Fruit fly (Drosophila melanogaster): ENCODE results near the gene CG17726.

The CG17726 gene

dm6 chr3R:11243057-11243740, 16.6 kb downstream of the CG17726 start (continued):
- TF ChIP-seq otp (GFP tag; IDR thresholded peaks at IDR 0.05) (no peak), fu2 (GFP tag; optimal IDR thresholded peaks at IDR 0.05) (no peak), chn (GFP tag; optimal IDR thresholded peaks at IDR 0.05) (no peak), CG12219 (GFP tag; optimal IDR thresholded peaks at IDR 0.05) (no peak), ATbp (GFP tag; optimal IDR thresholded peaks at IDR 0.05) (no peak), dimm (GFP tag; IDR thresholded peaks at IDR 0.05) (no peak), caup (GFP tag; optimal IDR thresholded peaks at IDR 0.05; ENCODE audit: severe bottlenecking) (peak; percentile 22), dysf (GFP tag; IDR thresholded peaks at IDR 0.05) (peak; percentile 57; the same call in 2 of the 3 replicates), Drgx (GFP tag; IDR thresholded peaks at IDR 0.05) (no peak), CG31441 (GFP tag; IDR thresholded peaks at IDR 0.05) (peak; percentile 76), CG16863 (GFP tag; optimal IDR thresholded peaks at IDR 0.05) (no peak), CG10321 (GFP tag; IDR thresholded peaks at IDR 0.05) (no peak), CG15269 (tag; optimal IDR thresholded peaks at IDR 0.05) (no peak), Chrac-16 (GFP tag; optimal IDR thresholded peaks at IDR 0.05) (no peak), CG13894 (tag; optimal IDR thresholded peaks at IDR 0.05) (no peak), Dref (GFP tag; IDR thresholded peaks at IDR 0.05) (no peak), CG4617 (GFP tag; optimal IDR thresholded peaks at IDR 0.05; ENCODE audit: borderline replicate concordance) (no peak), Hr51 (GFP tag; optimal IDR thresholded peaks at IDR 0.05) (no peak), CG18011 (GFP tag; optimal IDR thresholded peaks at IDR 0.05) (no peak), CG10274 (GFP tag; optimal IDR thresholded peaks at IDR 0.05) (no peak), CG11695 (GFP tag; IDR thresholded peaks at IDR 0.05) (no peak), CrebB (tag; optimal IDR thresholded peaks at IDR 0.05) (no peak), CG32767 (GFP tag; IDR thresholded peaks at IDR 0.05) (no peak), dmrt11E (tag; optimal IDR thresholded peaks at IDR 0.05) (no peak), ind (GFP tag; optimal IDR thresholded peaks at IDR 0.05) (peak; percentile 25), NC2β (GFP tag; optimal IDR thresholded peaks at IDR 0.05) (no peak), CG11504 (tag; optimal IDR thresholded peaks at IDR 0.05) (no peak), CG11456 (GFP tag; IDR thresholded peaks at IDR 0.05) (no peak), CG1603 (tag; optimal IDR thresholded peaks at IDR 0.05) (no peak), schlank (tag; optimal IDR thresholded peaks at IDR 0.05) (no peak), NfI (GFP tag; optimal IDR thresholded peaks at IDR 0.05) (no peak), CG11723 (GFP tag; optimal IDR thresholded peaks at IDR 0.05) (no peak), CG1529 (GFP tag; optimal IDR thresholded peaks at IDR 0.05) (no peak), CG14441 (GFP tag; IDR thresholded peaks at IDR 0.05) (no peak), CG12769 (tag; optimal IDR thresholded peaks at IDR 0.05) (peak; percentile 72), pan (optimal IDR thresholded peaks at IDR 0.05) (no peak), pan (GFP tag; optimal IDR thresholded peaks at IDR 0.05 in 1 of 2, IDR thresholded peaks at IDR 0.05 in 1 of 2) (no peak), Optix (GFP tag; IDR thresholded peaks at IDR 0.05) (no peak), cas (GFP tag; IDR thresholded peaks at IDR 0.05) (no peak), Dip3 (GFP tag; optimal IDR thresholded peaks at IDR 0.05) (no peak), lab (GFP tag; optimal IDR thresholded peaks at IDR 0.05) (peak; percentile 77), tap (tag; optimal IDR thresholded peaks at IDR 0.05) (no peak), Bgb (GFP tag; IDR thresholded peaks at IDR 0.05; ENCODE audit: partially characterized antibody) (no peak), sisA (GFP tag; IDR thresholded peaks at IDR 0.05) (no peak), slbo (GFP tag; IDR thresholded peaks at IDR 0.05) (0 out of 2 replicates have a peak, but pooled peaks have one; percentile 5), CG17568 (GFP tag; optimal IDR thresholded peaks at IDR 0.05) (no peak), CG2199 (GFP tag; IDR thresholded peaks at IDR 0.05) (no peak), CG2678 (tag; optimal IDR thresholded peaks at IDR 0.05) (peak; percentile 73), Mrtf (GFP tag; IDR thresholded peaks at IDR 0.05) (no peak), ems (GFP tag; optimal IDR thresholded peaks at IDR 0.05) (peak; percentile 4), Side (GFP tag; optimal IDR thresholded peaks at IDR 0.05) (peak; percentile 13)

Data from whole organism, embryonic.